Worm (Caenorhabditis elegans): Measurements from ENCODE around the gene K09G1.2.

K09G1.2 gene

ce11 chrV:9625604-9626446 is 35.4 kb downstream of the K09G1.2 start, which contains the start of gene T06E4.7:
TSS of gene T06E4.7 (plus strand) at chrV:9626396.
- TF ChIP-seq sea-1 (GFP tag; conservative IDR thresholded peaks at IDR 0.05) = no peak
- no peak for TF ChIP-seq tbx-37 (GFP tag; conservative IDR thresholded peaks at IDR 0.05)
- TF ChIP-seq tra-4 (tag; optimal IDR thresholded peaks at IDR 0.05) = no peak
- no peak for TF ChIP-seq ceh-36 (tag; optimal IDR thresholded peaks at IDR 0.05)
- no peak for TF ChIP-seq pes-1 (GFP tag; IDR thresholded peaks at IDR 0.05)
- TF ChIP-seq ets-7 (tag; optimal IDR thresholded peaks at IDR 0.05) = no peak
- no peak for TF ChIP-seq hmbx-1 (tag; optimal IDR thresholded peaks at IDR 0.05)
- no peak for TF ChIP-seq flt-1 (GFP tag; IDR thresholded peaks at IDR 0.05)
- TF ChIP-seq ama-1 (optimal IDR thresholded peaks at IDR 0.05) = no peak
- no peak for TF ChIP-seq B0310.2 (tag; optimal IDR thresholded peaks at IDR 0.05)
- no peak for TF ChIP-seq tbx-11 (GFP tag; IDR thresholded peaks at IDR 0.05)
- no peak for TF ChIP-seq ceh-13 (GFP tag; optimal IDR thresholded peaks at IDR 0.05)
- no peak for TF ChIP-seq hnd-1 (tag; optimal IDR thresholded peaks at IDR 0.05)
- no peak for TF ChIP-seq scrt-1 (GFP tag; IDR thresholded peaks at IDR 0.05)
- no peak for TF ChIP-seq aly-1 (tag; optimal IDR thresholded peaks at IDR 0.05)
- TF ChIP-seq hmg-4 (GFP tag; optimal IDR thresholded peaks at IDR 0.05) = no peak
- TF ChIP-seq F13C5.2 (tag; optimal IDR thresholded peaks at IDR 0.05) = no peak

- TF ChIP-seq B0310.2 (tag; optimal IDR thresholded peaks at IDR 0.05) (no peak), hmg-4 (GFP tag; optimal IDR thresholded peaks at IDR 0.05) (peak; percentile 5)
Observed at ce11 chrV:9628603-9629002, 38.2 kb downstream of the K09G1.2 start.

- TF ChIP-seq tra-4 (tag; optimal IDR thresholded peaks at IDR 0.05) = no peak
- no peak for TF ChIP-seq ceh-13 (GFP tag; optimal IDR thresholded peaks at IDR 0.05)
- TF ChIP-seq aly-1 (tag; optimal IDR thresholded peaks at IDR 0.05) = no peak
- no peak for TF ChIP-seq hmbx-1 (tag; optimal IDR thresholded peaks at IDR 0.05)
- no peak for TF ChIP-seq F13C5.2 (tag; optimal IDR thresholded peaks at IDR 0.05)
- no peak for TF ChIP-seq pes-1 (GFP tag; IDR thresholded peaks at IDR 0.05)
- TF ChIP-seq ceh-36 (tag; optimal IDR thresholded peaks at IDR 0.05) = no peak
- no peak for TF ChIP-seq tbx-37 (GFP tag; conservative IDR thresholded peaks at IDR 0.05)
- no peak for TF ChIP-seq scrt-1 (GFP tag; IDR thresholded peaks at IDR 0.05)
- TF ChIP-seq hnd-1 (tag; optimal IDR thresholded peaks at IDR 0.05) = no peak
- TF ChIP-seq ets-7 (tag; optimal IDR thresholded peaks at IDR 0.05) = no peak
- TF ChIP-seq hmg-4 (GFP tag; optimal IDR thresholded peaks at IDR 0.05) = no peak
- TF ChIP-seq B0310.2 (tag; optimal IDR thresholded peaks at IDR 0.05) = no peak
- TF ChIP-seq ama-1 (optimal IDR thresholded peaks at IDR 0.05) = no peak
- TF ChIP-seq sea-1 (GFP tag; conservative IDR thresholded peaks at IDR 0.05) = no peak
- TF ChIP-seq flt-1 (GFP tag; IDR thresholded peaks at IDR 0.05) = no peak
- no peak for TF ChIP-seq tbx-11 (GFP tag; IDR thresholded peaks at IDR 0.05)
Observed at ce11 chrV:9629114-9629513, 38.7 kb downstream of the K09G1.2 start, which contains the start of gene idpc-3. TSS of gene idpc-3 (minus strand) at chrV:9629214.

- TF ChIP-seq F13C5.2 (tag; optimal IDR thresholded peaks at IDR 0.05) (no peak), flt-1 (GFP tag; IDR thresholded peaks at IDR 0.05) (no peak), tbx-11 (GFP tag; IDR thresholded peaks at IDR 0.05) (no peak), tbx-37 (GFP tag; conservative IDR thresholded peaks at IDR 0.05) (no peak), aly-1 (tag; optimal IDR thresholded peaks at IDR 0.05) (no peak), pes-1 (GFP tag; IDR thresholded peaks at IDR 0.05) (no peak), hnd-1 (tag; optimal IDR thresholded peaks at IDR 0.05) (no peak), ets-7 (tag; optimal IDR thresholded peaks at IDR 0.05) (no peak), tra-4 (tag; optimal IDR thresholded peaks at IDR 0.05) (no peak), ama-1 (optimal IDR thresholded peaks at IDR 0.05) (no peak), ceh-13 (GFP tag; optimal IDR thresholded peaks at IDR 0.05) (no peak), hmbx-1 (tag; optimal IDR thresholded peaks at IDR 0.05) (no peak), sea-1 (GFP tag; conservative IDR thresholded peaks at IDR 0.05) (no peak), B0310.2 (tag; optimal IDR thresholded peaks at IDR 0.05) (no peak), scrt-1 (GFP tag; IDR thresholded peaks at IDR 0.05) (no peak), ceh-36 (tag; optimal IDR thresholded peaks at IDR 0.05) (no peak), hmg-4 (GFP tag; optimal IDR thresholded peaks at IDR 0.05) (no peak)
Observed at ce11 chrV:9629643-9630042, 39.2 kb downstream of the K09G1.2 start, which contains the start of gene col-146. TSS of gene col-146 (plus strand) at chrV:9629943.

- TF ChIP-seq B0310.2 (tag; optimal IDR thresholded peaks at IDR 0.05) (no peak), hmg-4 (GFP tag; optimal IDR thresholded peaks at IDR 0.05) (no peak), hnd-1 (tag; optimal IDR thresholded peaks at IDR 0.05) (no peak), ceh-36 (tag; optimal IDR thresholded peaks at IDR 0.05) (no peak)
Observed at ce11 chrV:9630542-9630941, 40.1 kb downstream of the K09G1.2 start.

- TF ChIP-seq ceh-13 (GFP tag; optimal IDR thresholded peaks at IDR 0.05) = no peak
Observed at ce11 chrV:9630944-9631343, 40.5 kb downstream of the K09G1.2 start, which contains the start of gene T06E4.5. TSS of gene T06E4.5 (plus strand) at chrV:9631244.

ce11 chrV:9632348-9632747 is 41.9 kb downstream of the K09G1.2 start:
- TF ChIP-seq B0310.2 (tag; optimal IDR thresholded peaks at IDR 0.05) (no peak), ets-7 (tag; optimal IDR thresholded peaks at IDR 0.05) (no peak), sea-1 (GFP tag; conservative IDR thresholded peaks at IDR 0.05) (no peak), tbx-37 (GFP tag; conservative IDR thresholded peaks at IDR 0.05) (no peak), pes-1 (GFP tag; IDR thresholded peaks at IDR 0.05) (no peak), F13C5.2 (tag; optimal IDR thresholded peaks at IDR 0.05) (no peak), scrt-1 (GFP tag; IDR thresholded peaks at IDR 0.05) (no peak), hmg-4 (GFP tag; optimal IDR thresholded peaks at IDR 0.05) (no peak), ceh-36 (tag; optimal IDR thresholded peaks at IDR 0.05) (no peak), aly-1 (tag; optimal IDR thresholded peaks at IDR 0.05) (no peak), tra-4 (tag; optimal IDR thresholded peaks at IDR 0.05) (no peak), flt-1 (GFP tag; IDR thresholded peaks at IDR 0.05) (no peak)

Measured in whole organism, early embryonic.